Worm (Caenorhabditis elegans): ENCODE data around the gene C08H9.16.

C08H9.16 gene

DNA sequence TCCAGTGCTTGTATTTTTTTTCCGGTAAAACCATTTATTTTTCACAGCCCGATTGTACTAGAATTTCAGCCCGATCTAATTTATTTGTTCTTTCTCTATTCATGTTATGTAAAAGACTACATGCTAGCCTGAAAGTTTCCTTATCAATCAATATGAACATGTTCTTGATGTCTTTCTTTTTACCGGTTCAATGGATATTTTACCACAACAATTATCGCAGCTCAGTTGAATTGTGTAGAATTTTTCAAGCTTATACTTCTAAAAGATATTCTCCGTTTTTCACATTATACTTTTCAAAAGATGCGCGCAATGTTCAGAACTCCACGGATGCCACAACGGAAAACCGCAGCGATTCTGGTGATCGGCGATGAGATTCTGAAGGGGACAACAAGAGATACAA lies 51.3 kb downstream of the C08H9.16 start, which contains the start of gene flad-1:
Gene flad-1, plus strand, starts transcription at position 301 of the 400 bp plus-strand sequence.
- no peak for TF ChIP-seq nhr-28 (tag; optimal IDR thresholded peaks at IDR 0.05)
- TF ChIP-seq dpl-1 (GFP tag; optimal IDR thresholded peaks at IDR 0.05) = no peak
- TF ChIP-seq nhr-47 (tag; optimal IDR thresholded peaks at IDR 0.05) = no peak
- TF ChIP-seq unc-30 (tag; optimal IDR thresholded peaks at IDR 0.05) = no peak
- no peak for TF ChIP-seq unc-98 (GFP tag; IDR thresholded peaks at IDR 0.05)
- no peak for TF ChIP-seq zag-1 (tag; optimal IDR thresholded peaks at IDR 0.05)
- no peak for TF ChIP-seq nhr-19 (GFP tag; conservative IDR thresholded peaks at IDR 0.05)
- TF ChIP-seq nhr-77 (tag; optimal IDR thresholded peaks at IDR 0.05) = no peak
- TF ChIP-seq ets-5 (GFP tag; IDR thresholded peaks at IDR 0.05) = no peak
- no peak for TF ChIP-seq lin-15B (tag; optimal IDR thresholded peaks at IDR 0.05)
- TF ChIP-seq ceh-82 (tag; optimal IDR thresholded peaks at IDR 0.05) = no peak

All from whole organism, L1 larva.